Worm (Caenorhabditis elegans) whole organism, L2 larva: ENCODE data around the gene T15B12.1.

ENCODE experiments used
- C34F6.9 ChIP-seq: fragments of 150-350 bp; optimal IDR thresholded peaks from 2 replicates; lab custom pipeline; 2014; ENCODE audit warnings: missing biosample characterization, missing genetic modification characterization
- R02D3.7 ChIP-seq: fragments of 150-350 bp; optimal IDR thresholded peaks from 2 replicates; lab custom pipeline; 2014; ENCODE audit warnings: missing biosample characterization, missing genetic modification characterization
- ZK546.5 ChIP-seq: sonication (generic microtip); optimal IDR thresholded peaks from 2 replicates; lab custom pipeline; 2017; ENCODE audit warnings: missing biosample characterization, missing genetic modification characterization
- alr-1 ChIP-seq: fragments of 150-350 bp; optimal IDR thresholded peaks from 2 replicates; lab custom pipeline; 2014; ENCODE audit warnings: missing biosample characterization, missing genetic modification characterization
- ama-1 ChIP-seq: fragments of 150-350 bp; optimal IDR thresholded peaks from 2 replicates; lab custom pipeline; 2018; ENCODE audit warnings: inconsistent platforms
- ceh-16 ChIP-seq: fragments of 150-350 bp; optimal IDR thresholded peaks from 2 replicates; lab custom pipeline; 2014; ENCODE audit warnings: missing biosample characterization, missing genetic modification characterization
- dmd-4 ChIP-seq: sonication (generic microtip); optimal IDR thresholded peaks from 2 replicates; lab custom pipeline; 2017; ENCODE audit warnings: missing biosample characterization, missing genetic modification characterization
- elt-1 ChIP-seq: fragments of 150-350 bp; optimal IDR thresholded peaks from 2 replicates; lab custom pipeline; 2014; ENCODE audit warnings: missing biosample characterization, missing genetic modification characterization
- elt-3 ChIP-seq: sonication (generic microtip); optimal IDR thresholded peaks from 2 replicates; lab custom pipeline; 2017; ENCODE audit warnings: missing biosample characterization, missing genetic modification characterization
- fos-1 ChIP-seq: fragments of 150-350 bp; optimal IDR thresholded peaks from 2 replicates; lab custom pipeline; 2014; ENCODE audit warnings: missing biosample characterization, missing genetic modification characterization
- lin-11 ChIP-seq: fragments of 150-350 bp; sonication (generic microtip); optimal IDR thresholded peaks from 2 replicates; lab custom pipeline; 2014; ENCODE audit warnings: missing biosample characterization, missing genetic modification characterization, inconsistent platforms, mixed read lengths
- lin-13 ChIP-seq: fragments of 150-350 bp; optimal IDR thresholded peaks from 2 replicates; lab custom pipeline; 2014; ENCODE audit warnings: missing biosample characterization, missing genetic modification reagents, missing genetic modification characterization
- lin-39 ChIP-seq: fragments of 150-350 bp; optimal IDR thresholded peaks from 2 replicates; lab custom pipeline; 2014; ENCODE audit warnings: missing biosample characterization, missing genetic modification reagents, missing genetic modification characterization
- lsy-2 ChIP-seq, 2 experiments: fragments of 150-350 bp in 1 of 2; sonication (generic microtip) in 1 of 2; optimal IDR thresholded peaks; 2 replicates each; lab custom pipeline; 2014 to 2017; ENCODE audit warnings: missing biosample characterization in 2 of 2, missing genetic modification characterization in 2 of 2
- nhr-23 ChIP-seq: fragments of 150-350 bp; optimal IDR thresholded peaks from 2 replicates; lab custom pipeline; 2014; ENCODE audit warnings: missing biosample characterization, missing genetic modification reagents, missing genetic modification characterization
- nhr-25 ChIP-seq: fragments of 150-350 bp; sonication (generic microtip); optimal IDR thresholded peaks from 3 replicates; lab custom pipeline; 2014; ENCODE audit warnings: missing biosample characterization, missing genetic modification characterization
- nhr-6 ChIP-seq: fragments of 150-350 bp; optimal IDR thresholded peaks from 2 replicates; lab custom pipeline; 2014; ENCODE audit warnings: missing biosample characterization, missing genetic modification characterization
- sem-4 ChIP-seq: fragments of 150-350 bp; optimal IDR thresholded peaks from 2 replicates; lab custom pipeline; 2014; ENCODE audit warnings: missing biosample characterization, missing genetic modification reagents, missing genetic modification characterization
- skn-1 ChIP-seq: sonication (generic microtip); optimal IDR thresholded peaks from 2 replicates; lab custom pipeline; 2017; ENCODE audit warnings: missing biosample characterization, missing genetic modification characterization
- sma-3 ChIP-seq: sonication (generic microtip); optimal IDR thresholded peaks from 2 replicates; lab custom pipeline; 2016; ENCODE audit warnings: missing genetic modification reagents, missing genetic modification characterization, missing compliant biosample characterization
- unc-39 ChIP-seq: fragments of 150-350 bp; optimal IDR thresholded peaks from 2 replicates; lab custom pipeline; 2014; ENCODE audit warnings: missing biosample characterization, missing genetic modification characterization
- unc-62 ChIP-seq: fragments of 150-350 bp; optimal IDR thresholded peaks from 2 replicates; lab custom pipeline; 2014; ENCODE audit warnings: missing biosample characterization, missing genetic modification reagents, missing genetic modification characterization

The T15B12.1 gene

ce11 chrIII:5343555-5343954, 55.6 kb downstream of the T15B12.1 start:
- TF ChIP-seq nhr-23 (tag; lab: Kevin White, UChicago) (no peak), R02D3.7 (tag; lab: Kevin White, UChicago) (no peak), nhr-6 (tag; lab: Kevin White, UChicago) (no peak), elt-1 (tag; lab: Kevin White, UChicago) (no peak), dmd-4 (tag; lab: Kevin White, UChicago) (no peak), C34F6.9 (tag; lab: Kevin White, UChicago) (no peak)

- TF ChIP-seq skn-1 (tag; lab: Kevin White, UChicago), result no peak
- TF ChIP-seq lin-39 (tag; lab: Kevin White, UChicago), result no peak
- TF ChIP-seq elt-3 (tag; lab: Kevin White, UChicago), result no peak
- no peak for TF ChIP-seq fos-1
- TF ChIP-seq sma-3, result no peak
- no peak for TF ChIP-seq unc-39
- no peak for TF ChIP-seq dmd-4 (tag; lab: Kevin White, UChicago)
- TF ChIP-seq ZK546.5 (tag; lab: Kevin White, UChicago), result no peak
- no peak for TF ChIP-seq lsy-2 (tag; optimal IDR thresholded peaks at IDR 0.05; lab: Kevin White, UChicago)
- no peak for TF ChIP-seq ceh-16 (tag; lab: Kevin White, UChicago)
- TF ChIP-seq ama-1 (lab: Kevin White, UChicago), result no peak
- no peak for TF ChIP-seq nhr-25 (tag; lab: Kevin White, UChicago)
- no peak for TF ChIP-seq nhr-23 (tag; lab: Kevin White, UChicago)
- TF ChIP-seq lin-13, result no peak
- TF ChIP-seq alr-1 (tag; lab: Kevin White, UChicago), result no peak
These were observed 56.6 kb downstream of the T15B12.1 start for ce11 chrIII:5344561-5344960.

- TF ChIP-seq unc-62, result no peak
- TF ChIP-seq sem-4, result no peak
- TF ChIP-seq lin-11 (tag; lab: Kevin White, UChicago), result no peak
These were observed 58.0 kb downstream of the T15B12.1 start, which contains the start of gene glrx-21 for ce11 chrIII:5346017-5346416. glrx-21 (minus strand) TSS chrIII:5346117.
